Worm (Caenorhabditis elegans) whole organism, young adult: ENCODE measurements around the gene T28C6.3.

Experiments
- T26A5.8 ChIP-seq: sonication (generic microtip); optimal IDR thresholded peaks from 2 replicates; lab custom pipeline; 2016; ENCODE audit warnings: missing genetic modification characterization, missing compliant biosample characterization
- ama-1 ChIP-seq, 3 experiments: fragments of 150-350 bp in 1 of 3; sonication (generic microtip) in 2 of 3; optimal IDR thresholded peaks; 2 replicates each; lab custom pipeline; 2014 to 2018; ENCODE audit warnings: missing biosample characterization in 2 of 3, missing genetic modification characterization in 2 of 3, missing genetic modification reagents in 2 of 3
- bed-1 ChIP-seq: fragments of 200-800 bp; sonication (Bioruptor generic); IDR thresholded peaks from 2 replicates; pipeline ENCODE4 v1.3.6; 2022; ENCODE audit warnings: missing genetic modification reagents, missing genetic modification characterization, missing compliant biosample characterization
- cebp-2 ChIP-seq: fragments of 200-800 bp; sonication (Bioruptor generic); IDR thresholded peaks from 2 replicates; pipeline ENCODE4 v1.3.6; 2022; ENCODE audit warnings: missing genetic modification characterization, missing compliant biosample characterization
- chd-7 ChIP-seq: sonication (generic microtip); optimal IDR thresholded peaks from 2 replicates; lab custom pipeline; 2016; ENCODE audit warnings: mild to moderate bottlenecking, missing genetic modification characterization, moderate library complexity, missing compliant biosample characterization
- egl-18 ChIP-seq: fragments of 200-800 bp; sonication (Bioruptor generic); IDR thresholded peaks from 2 replicates; pipeline ENCODE4 v1.3.6; 2022; ENCODE audit warnings: missing genetic modification reagents, missing genetic modification characterization, missing compliant biosample characterization
- nfya-2 ChIP-seq: fragments of 200-800 bp; sonication (Bioruptor generic); IDR thresholded peaks from 2 replicates; pipeline ENCODE4 v1.3.6; 2022; ENCODE audit warnings: missing genetic modification reagents, missing genetic modification characterization, missing compliant biosample characterization
- nhr-179 ChIP-seq: sonication (generic microtip); optimal IDR thresholded peaks from 2 replicates; lab custom pipeline; 2016; ENCODE audit warnings: mild to moderate bottlenecking, missing genetic modification characterization, missing compliant biosample characterization
- snpc-4 ChIP-seq, 5 experiments: fragments of 150-350 bp in 1 of 5; sonication (generic microtip) in 4 of 5; optimal IDR thresholded peaks; 2 replicates each; lab custom pipeline; 2014 to 2018; ENCODE audit warnings: missing genetic modification characterization in 5 of 5, missing biosample characterization in 3 of 5, antibody characterized with exemption in 2 of 5, mild to moderate bottlenecking in 2 of 5, missing compliant biosample characterization in 2 of 5, missing genotype in 2 of 5, moderate library complexity in 2 of 5, missing genetic modification reagents in 1 of 5
- sptf-2 ChIP-seq: fragments of 200-800 bp; sonication (Bioruptor generic); optimal IDR thresholded peaks from 2 replicates; lab custom pipeline; 2018; ENCODE audit warnings: mild to moderate bottlenecking, missing genetic modification characterization, missing compliant biosample characterization
- ztf-22 ChIP-seq: fragments of 200-800 bp; sonication (Bioruptor generic); optimal IDR thresholded peaks from 2 replicates; lab custom pipeline; 2018; ENCODE audit warnings: mild to moderate bottlenecking, missing genetic modification characterization, moderate library complexity, missing compliant biosample characterization
- ztf-6 ChIP-seq: fragments of 200-800 bp; sonication (Bioruptor generic); IDR thresholded peaks from 2 replicates; pipeline ENCODE4 v1.3.6; 2022; ENCODE audit warnings: missing genetic modification reagents, missing genetic modification characterization, missing compliant biosample characterization

- TF ChIP-seq cebp-2 (no peak), snpc-4 (GFP tag; optimal IDR thresholded peaks at IDR 0.05; lab: Kevin White, UChicago) (no peak), snpc-4 (tag; optimal IDR thresholded peaks at IDR 0.05; lab: Kevin White, UChicago) (no peak), sptf-2 (GFP tag; lab: Kevin White, UChicago) (no peak), chd-7 (tag; lab: Kevin White, UChicago) (no peak), nfya-2 (no peak), ztf-6 (GFP tag; lab: Robert Waterston, UW) (no peak), ztf-22 (GFP tag; lab: Kevin White, UChicago) (no peak), nhr-179 (no peak), egl-18 (GFP tag; lab: Robert Waterston, UW) (no peak), ama-1 (optimal IDR thresholded peaks at IDR 0.05; lab: Kevin White, UChicago) (no peak), ama-1 (GFP tag; optimal IDR thresholded peaks at IDR 0.05; lab: Kevin White, UChicago) (no peak), T26A5.8 (tag; lab: Kevin White, UChicago) (no peak), bed-1 (GFP tag; lab: Robert Waterston, UW) (no peak)
These were observed 30.7 kb downstream of the T28C6.3 start for ce11 chrIV:8850807-8851206.
